Worm (Caenorhabditis elegans) whole organism, L4 larva: ENCODE results near the gene Y49F6A.5.

Source experiments
- ctbp-1 ChIP-seq: fragments of 200-800 bp; sonication (Bioruptor generic); IDR thresholded peaks from 2 replicates; pipeline ENCODE4 v1.3.6; 2022; ENCODE audit warnings: missing genetic modification reagents, missing genetic modification characterization, missing compliant biosample characterization
- daf-12 ChIP-seq: fragments of 150-350 bp; optimal IDR thresholded peaks from 2 replicates; lab custom pipeline; 2014; ENCODE audit warnings: missing biosample characterization, missing genetic modification reagents, missing genetic modification characterization
- daf-16 ChIP-seq, 3 experiments: sonication (generic microtip); optimal IDR thresholded peaks; 2 replicates each; lab custom pipeline; 2016 to 2017; ENCODE audit warnings: missing genetic modification characterization in 3 of 3, missing genetic modification reagents in 3 of 3, mild to moderate bottlenecking in 2 of 3, missing compliant biosample characterization in 2 of 3, missing biosample characterization in 1 of 3, moderate library complexity in 1 of 3
- daf-8 ChIP-seq: fragments of 200-800 bp; sonication (Bioruptor generic); IDR thresholded peaks from 2 replicates; pipeline ENCODE4 v1.3.6; 2022; ENCODE audit warnings: missing genetic modification characterization, missing compliant biosample characterization
- egl-27 ChIP-seq: sonication (generic microtip); optimal IDR thresholded peaks from 3 replicates; lab custom pipeline; 2017; ENCODE audit warnings: missing biosample characterization, missing genetic modification reagents, missing genetic modification characterization
- hmg-1.1 ChIP-seq: fragments of 200-800 bp; sonication (Bioruptor generic); IDR thresholded peaks from 2 replicates; pipeline ENCODE4 v1.3.6; 2022; ENCODE audit warnings: missing genetic modification reagents, missing genetic modification characterization, missing compliant biosample characterization
- lin-15B ChIP-seq: fragments of 150-350 bp; sonication (generic microtip); optimal IDR thresholded peaks from 3 replicates; lab custom pipeline; 2014; ENCODE audit warnings: missing biosample characterization, missing genetic modification characterization
- lir-3 ChIP-seq: sonication (generic microtip); optimal IDR thresholded peaks from 2 replicates; lab custom pipeline; 2016; ENCODE audit warnings: mild to moderate bottlenecking, missing genetic modification characterization, missing compliant biosample characterization
- lsy-2 ChIP-seq, 2 experiments: fragments of 150-350 bp in 1 of 2; sonication (generic microtip) in 1 of 2; optimal IDR thresholded peaks; 2 replicates each; lab custom pipeline; 2014 to 2017; ENCODE audit warnings: missing biosample characterization in 2 of 2, missing genetic modification characterization in 2 of 2
- nhr-102 ChIP-seq: sonication (generic microtip); optimal IDR thresholded peaks from 2 replicates; lab custom pipeline; 2016; ENCODE audit warnings: mild to moderate bottlenecking, missing genetic modification characterization, moderate library complexity, missing compliant biosample characterization
- nhr-76 ChIP-seq: fragments of 150-350 bp; optimal IDR thresholded peaks from 2 replicates; lab custom pipeline; 2014; ENCODE audit warnings: missing biosample characterization, missing genetic modification characterization
- pha-4 ChIP-seq, 2 experiments: fragments of 150-350 bp in 1 of 2; fragments of 200-800 bp in 1 of 2; sonication (Bioruptor generic) in 1 of 2; IDR thresholded peaks in 1 of 2; optimal IDR thresholded peaks in 1 of 2; 2 replicates each; pipeline versions ENCODE4 v1.3.6 to Lab custom; 2014 to 2022; ENCODE audit warnings: missing genetic modification characterization in 2 of 2, missing genetic modification reagents in 2 of 2, missing biosample characterization in 1 of 2, missing compliant biosample characterization in 1 of 2
- pqm-1 ChIP-seq: sonication (generic microtip); optimal IDR thresholded peaks from 2 replicates; lab custom pipeline; 2017; ENCODE audit warnings: missing biosample characterization, missing genetic modification characterization
- unc-62 ChIP-seq, 3 experiments: fragments of 150-350 bp in 1 of 3; sonication (generic microtip); optimal IDR thresholded peaks in 2 of 3; peaks in 1 of 3; 1 replicate in 1 of 3; 2 replicates in 2 of 3; lab custom pipeline; 2014 to 2017; ENCODE audit warnings: missing biosample characterization in 3 of 3, missing genetic modification characterization in 3 of 3, missing genetic modification reagents in 3 of 3, missing genotype in 1 of 3

ce11 chrII:3598721-3599120 lies 10.9 kb downstream of the Y49F6A.5 start, which contains the start of gene Y49F6A.11:
- TF ChIP-seq pqm-1 (tag; lab: Kevin White, UChicago) (no peak), hmg-1.1 (GFP tag; lab: Robert Waterston, UW) (no peak), unc-62 (GFP tag; optimal IDR thresholded peaks at IDR 0.05 in 1 of 2; lab: Kevin White, UChicago) (no peak), unc-62 (tag; optimal IDR thresholded peaks at IDR 0.05; lab: Kevin White, UChicago) (no peak), pha-4 (GFP tag; IDR thresholded peaks at IDR 0.05; lab: Robert Waterston, UW) (no peak), pha-4 (tag; optimal IDR thresholded peaks at IDR 0.05; lab: Kevin White, UChicago) (no peak), daf-16 (GFP tag; optimal IDR thresholded peaks at IDR 0.05; lab: Kevin White, UChicago) (no peak), daf-16 (tag; optimal IDR thresholded peaks at IDR 0.05; lab: Kevin White, UChicago) (no peak), egl-27 (no peak), lin-15B (tag; lab: Kevin White, UChicago) (no peak), nhr-102 (tag; lab: Kevin White, UChicago) (no peak), ctbp-1 (GFP tag; lab: Robert Waterston, UW) (no peak), daf-12 (tag; lab: Kevin White, UChicago) (no peak), daf-8 (GFP tag; lab: Robert Waterston, UW) (no peak), nhr-76 (tag; lab: Kevin White, UChicago) (no peak), lir-3 (tag; lab: Kevin White, UChicago) (no peak), lsy-2 (tag; optimal IDR thresholded peaks at IDR 0.05; lab: Kevin White, UChicago) (no peak)
